Worm (Caenorhabditis elegans) whole organism, dauer: Measurements from ENCODE around the gene ndub-8.
"Not testable (repeated sequence)": the region's sequence is repeated elsewhere in the genome, so short reads cannot be mapped to it uniquely, and the experiment has no call there.

Source experiments
- unc-62 ChIP-seq: sonication (generic microtip); optimal IDR thresholded peaks from 2 replicates; lab custom pipeline; 2017; ENCODE audit warnings: missing biosample characterization, missing genetic modification reagents, missing genetic modification characterization

ndub-8 gene

DNA sequence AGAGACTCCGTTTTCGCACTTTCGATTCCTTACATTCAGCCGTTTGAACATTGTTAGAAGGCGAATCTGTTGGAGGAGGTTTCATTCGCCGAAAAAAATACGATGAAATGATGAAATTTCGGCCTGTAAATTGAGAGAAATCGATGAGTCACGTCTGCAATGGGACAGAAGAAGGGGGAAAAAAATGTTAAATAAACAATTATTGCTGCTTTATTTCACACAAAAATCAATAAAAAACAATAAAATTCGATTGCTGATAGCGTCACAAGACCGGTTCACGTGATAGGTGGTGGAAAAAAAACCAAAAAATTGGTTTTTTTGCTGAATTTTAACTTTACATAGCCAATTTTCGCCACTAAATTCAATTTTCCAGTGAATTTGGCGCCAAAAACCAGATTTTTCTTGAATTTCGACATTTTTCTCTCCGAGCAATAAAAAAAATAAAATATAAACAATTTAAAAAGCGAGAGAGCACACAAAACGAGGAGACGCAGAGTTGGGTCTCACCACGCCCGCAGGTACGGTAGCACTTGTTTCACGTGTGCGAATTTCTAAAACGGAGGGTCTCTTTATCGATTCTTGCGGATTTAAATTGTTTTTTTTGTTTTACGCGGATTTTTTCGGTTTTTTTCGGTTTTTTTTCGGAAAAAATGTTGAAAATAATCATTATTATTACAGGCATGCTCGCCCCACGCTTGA, at the start of gene ndub-8, which contains the start of gene cup-14:
TSS of gene ndub-8 (plus strand) at position 679 of the 699 bp plus-strand sequence.
TSS of gene cup-14 (minus strand) at position 51 of the 699 bp plus-strand sequence.
- TF ChIP-seq unc-62 (GFP tag; lab: Kevin White, UChicago): no peak

DNA sequence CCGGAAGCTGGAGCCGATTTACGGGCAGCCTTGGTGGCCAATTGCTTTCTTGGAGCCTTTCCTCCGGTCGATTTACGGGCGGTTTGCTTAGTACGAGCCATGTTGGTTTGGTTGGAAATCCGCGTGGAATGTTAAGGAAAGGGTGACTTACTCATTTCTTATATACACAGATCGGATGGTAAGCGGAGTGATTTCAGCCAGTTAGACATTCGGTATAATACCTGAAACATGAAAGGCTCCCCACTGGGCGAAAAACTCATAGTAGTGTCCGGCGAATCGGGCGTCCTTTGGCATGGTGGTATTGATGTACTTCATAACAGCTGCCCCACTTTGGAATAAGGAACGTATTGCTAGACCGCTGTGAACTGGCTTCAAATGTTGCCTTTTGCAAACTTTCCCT, 44.1 kb upstream of the ndub-8 start, which contains the start of gene his-42:
TSS of gene his-42 (minus strand) at position 101 of the 400 bp plus-strand sequence.
- no peak for TF ChIP-seq unc-62 (GFP tag; lab: Kevin White, UChicago)

DNA sequence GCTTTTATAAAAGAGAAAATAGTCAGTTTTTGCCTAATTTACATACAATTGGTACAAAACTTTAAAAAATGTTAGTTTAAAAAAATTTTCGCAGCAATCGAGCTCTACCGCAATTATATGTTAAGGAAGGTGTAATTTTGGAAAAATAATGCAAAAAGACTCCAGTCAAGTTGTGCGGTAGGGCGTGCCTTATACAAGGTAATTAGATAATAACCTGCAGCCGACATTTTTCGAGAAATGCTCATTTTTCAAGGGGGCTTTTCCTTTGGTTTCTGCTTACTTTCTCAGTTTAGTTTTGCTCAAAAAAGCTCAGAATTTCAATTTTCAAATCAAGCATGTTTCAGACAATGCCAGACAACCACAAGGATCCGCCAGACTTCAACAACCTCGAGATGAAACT, 42.4 kb upstream of the ndub-8 start, which contains the start of gene F08G2.4:
TSS of gene F08G2.4 (plus strand) at position 348 of the 400 bp plus-strand sequence.
- no peak for TF ChIP-seq unc-62 (GFP tag; lab: Kevin White, UChicago)

DNA sequence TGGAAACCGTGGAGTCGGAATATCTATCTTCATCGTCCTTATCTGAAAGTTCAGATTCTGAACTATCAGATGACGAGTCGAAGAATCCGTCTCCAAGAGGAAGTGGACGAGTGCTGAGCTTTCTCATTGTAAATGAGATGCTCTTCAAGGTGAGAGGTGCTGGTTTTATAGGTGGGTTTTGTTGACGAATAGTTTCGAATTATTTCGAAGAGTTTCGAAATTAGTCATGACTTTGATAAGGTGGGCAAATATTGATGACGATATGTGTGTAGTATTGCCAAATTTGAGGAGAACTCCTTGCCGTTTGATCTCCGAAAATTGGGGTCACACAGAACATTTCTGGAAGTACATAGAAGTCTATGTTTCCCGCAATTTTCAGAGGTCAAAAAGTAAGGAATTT, 39.2 kb upstream of the ndub-8 start, which contains the start of gene F08G2.5:
TSS of gene F08G2.5 (minus strand) at position 127 of the 400 bp plus-strand sequence.
- TF ChIP-seq unc-62 (GFP tag; lab: Kevin White, UChicago): no peak

DNA sequence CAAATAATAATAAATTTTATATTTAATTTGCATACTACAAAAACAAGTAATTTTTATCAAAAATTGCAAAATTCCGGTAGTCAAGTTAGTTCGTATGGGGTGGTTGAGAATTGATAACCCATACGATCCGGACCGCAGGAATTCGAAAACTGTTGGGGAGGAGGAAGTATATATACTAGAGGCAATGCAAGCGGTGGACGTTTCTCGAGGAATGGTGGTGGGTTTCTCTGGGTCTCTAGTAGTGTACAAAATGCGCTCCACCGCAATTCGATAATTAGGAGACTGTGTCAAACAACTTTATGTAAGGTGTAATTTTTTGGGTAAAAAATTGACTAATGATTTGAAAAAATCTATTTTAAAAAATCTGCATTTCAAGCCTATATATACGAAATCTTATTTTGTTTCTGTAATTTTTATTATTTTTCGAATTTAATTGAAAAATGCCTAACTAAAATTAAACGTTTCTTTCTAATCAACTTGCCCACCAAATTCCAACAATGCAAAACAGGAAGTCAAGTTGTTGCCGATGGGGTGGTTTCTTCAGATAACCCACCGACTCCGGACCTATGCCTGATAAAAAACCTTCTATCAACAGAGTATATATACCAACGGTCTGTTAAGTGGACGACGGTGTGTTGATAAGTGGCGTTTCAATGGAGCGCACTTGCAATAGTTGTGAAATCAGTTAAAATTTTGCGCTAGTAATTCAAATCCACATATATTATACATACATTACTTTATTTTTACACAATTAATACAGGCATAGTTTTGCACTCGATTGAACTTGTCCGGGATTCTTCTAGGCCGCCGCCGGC, 38.1 kb upstream of the ndub-8 start:
- no peak for TF ChIP-seq unc-62 (GFP tag; lab: Kevin White, UChicago)

DNA sequence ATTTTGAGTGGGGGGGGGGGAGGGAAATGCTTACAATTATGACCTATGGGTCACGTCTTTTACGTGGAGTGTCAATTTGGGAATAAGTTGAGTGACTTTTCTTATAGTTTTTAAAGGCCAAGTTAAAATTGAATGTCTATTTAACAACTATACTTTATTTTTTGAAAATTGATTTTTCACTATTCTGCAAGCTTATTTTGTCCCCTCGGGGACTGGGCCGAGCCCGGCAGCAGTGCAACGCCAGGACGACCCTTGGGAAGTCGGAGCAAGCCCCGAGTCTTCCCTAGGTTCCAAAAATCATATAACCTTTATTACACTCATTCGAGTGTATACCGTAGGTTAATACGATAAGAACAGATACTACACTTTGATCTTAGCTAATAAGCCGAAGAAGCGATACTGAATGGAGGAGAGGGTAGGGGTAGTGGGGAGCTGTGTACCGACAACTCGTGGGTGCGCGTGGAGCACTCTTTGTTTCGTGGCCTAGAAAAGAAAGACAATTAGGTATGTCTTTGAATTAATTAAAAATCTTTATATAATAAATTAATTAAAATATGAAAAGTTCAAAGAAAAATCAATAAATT, 36.9 kb upstream of the ndub-8 start, which contains the start of gene ins-37:
TSS of gene ins-37 (minus strand) at position 384 of the 584 bp plus-strand sequence.
- TF ChIP-seq unc-62 (GFP tag; lab: Kevin White, UChicago): not testable (repeated sequence)

DNA sequence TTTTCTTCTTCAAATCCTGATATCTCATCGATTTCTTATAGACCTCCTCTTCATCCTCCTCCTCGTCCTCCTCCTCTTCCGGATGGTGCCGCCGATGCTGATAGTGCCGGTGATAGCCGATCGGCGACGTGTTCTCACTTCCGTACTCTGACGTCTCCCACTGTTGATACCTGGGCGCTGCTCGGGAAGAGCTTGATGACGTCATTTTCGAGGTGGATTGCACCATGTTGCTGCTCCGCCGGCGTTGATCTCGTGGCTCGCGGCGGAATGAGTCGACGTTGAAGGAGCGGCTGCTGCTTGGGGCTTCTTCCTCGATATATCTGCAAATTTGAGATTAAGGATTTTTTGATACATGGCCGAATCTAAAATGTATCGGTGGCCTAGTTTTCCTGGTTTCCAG, 34.3 kb upstream of the ndub-8 start:
- no peak for TF ChIP-seq unc-62 (GFP tag; lab: Kevin White, UChicago)

DNA sequence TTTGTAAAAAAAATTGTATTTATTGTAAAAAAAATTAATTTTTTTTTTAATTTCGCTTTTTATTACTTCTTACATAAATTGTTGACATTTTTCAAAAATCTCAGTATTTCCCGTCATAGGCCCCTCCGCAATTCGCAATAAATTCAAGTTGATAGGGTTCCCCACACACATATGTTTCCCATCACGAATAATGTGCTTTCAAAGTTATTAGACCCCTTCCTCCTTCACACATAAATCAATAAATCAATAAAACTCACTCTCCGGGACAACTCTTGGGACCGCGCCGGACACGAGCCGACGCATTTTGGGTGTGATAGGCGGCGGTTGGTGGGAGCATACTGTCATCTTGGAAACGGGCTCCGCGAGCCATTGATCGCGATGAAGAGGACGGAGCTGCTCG, 33.2 kb upstream of the ndub-8 start:
- no peak for TF ChIP-seq unc-62 (GFP tag; lab: Kevin White, UChicago)

DNA sequence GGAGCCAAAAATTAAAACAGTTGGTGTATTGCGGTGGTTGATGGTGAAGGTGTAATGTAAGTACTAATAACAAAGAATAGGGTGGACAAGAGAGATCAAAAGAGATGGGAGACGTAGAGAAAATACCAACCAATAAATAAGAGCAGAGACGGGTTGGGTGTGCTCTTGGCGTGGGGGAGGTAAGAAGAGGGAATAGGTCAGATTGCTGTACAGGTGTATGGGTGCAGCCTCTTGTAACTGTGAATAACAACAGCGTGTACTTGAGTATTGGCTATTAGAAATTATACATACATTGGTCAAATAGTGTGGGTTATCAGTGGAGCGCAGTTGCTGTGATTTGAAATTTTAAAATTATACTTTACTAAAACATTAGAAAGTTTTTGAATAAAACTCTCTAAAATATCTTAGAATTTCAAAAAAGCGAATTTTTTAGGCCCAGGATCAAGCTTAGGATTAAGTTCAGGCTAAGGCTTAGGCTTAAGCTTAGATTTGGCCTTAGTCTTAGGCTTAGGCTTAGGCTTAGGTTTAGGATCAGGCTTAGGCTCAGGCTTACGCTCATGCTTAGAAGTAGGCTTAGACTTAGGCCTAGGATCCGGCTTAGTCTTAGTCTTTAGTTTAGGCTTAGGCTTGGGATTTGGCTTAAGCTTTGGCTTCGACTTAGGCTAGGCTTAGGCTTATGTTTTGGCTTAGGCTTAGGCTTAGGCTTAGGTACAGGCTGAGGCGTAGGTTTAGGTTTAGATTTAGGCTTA, 31.4 kb upstream of the ndub-8 start, which contains the start of gene F08G2.7:
TSS of gene F08G2.7 (minus strand) at position 51 of the 749 bp plus-strand sequence.
- no peak for TF ChIP-seq unc-62 (GFP tag; lab: Kevin White, UChicago)

DNA sequence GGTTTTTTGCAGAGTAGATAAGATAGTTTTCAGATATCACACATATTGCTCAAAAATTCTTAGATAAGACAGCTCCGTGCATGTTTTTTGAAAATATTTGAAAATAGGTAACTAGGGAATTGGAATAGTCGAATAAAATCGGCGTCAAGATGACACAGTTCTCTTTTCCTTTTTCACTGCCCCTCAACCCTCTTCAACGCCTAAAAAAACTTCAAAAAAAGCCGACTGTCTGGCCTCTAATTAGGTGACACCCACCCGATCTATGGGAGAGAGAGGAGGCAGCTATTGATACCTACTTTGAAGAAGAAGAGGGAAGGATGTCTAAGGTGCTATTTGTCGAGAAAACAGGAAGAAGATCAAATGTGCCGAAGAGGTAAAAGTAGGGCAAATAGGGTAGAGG, 30.3 kb upstream of the ndub-8 start:
- no peak for TF ChIP-seq unc-62 (GFP tag; lab: Kevin White, UChicago)

DNA sequence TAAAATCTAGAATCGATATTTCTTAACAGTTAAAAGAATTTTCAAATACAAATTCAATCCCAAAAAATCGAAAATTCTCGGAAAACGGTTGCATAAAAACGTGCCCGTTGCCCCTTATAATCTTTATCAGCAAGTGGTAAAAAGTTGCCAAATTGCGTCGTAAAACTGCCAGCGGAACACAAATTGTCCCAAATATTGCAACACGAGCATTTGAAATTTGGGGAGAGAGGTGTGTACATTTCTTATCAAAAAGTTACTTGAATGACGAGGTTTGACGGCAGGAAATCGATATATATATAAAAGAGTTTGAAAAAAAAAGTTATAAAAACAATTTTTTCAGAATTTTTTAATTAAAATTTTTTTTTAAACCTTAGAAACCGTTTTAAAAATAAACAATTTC, 26.7 kb upstream of the ndub-8 start:
- TF ChIP-seq unc-62 (GFP tag; lab: Kevin White, UChicago): no peak

DNA sequence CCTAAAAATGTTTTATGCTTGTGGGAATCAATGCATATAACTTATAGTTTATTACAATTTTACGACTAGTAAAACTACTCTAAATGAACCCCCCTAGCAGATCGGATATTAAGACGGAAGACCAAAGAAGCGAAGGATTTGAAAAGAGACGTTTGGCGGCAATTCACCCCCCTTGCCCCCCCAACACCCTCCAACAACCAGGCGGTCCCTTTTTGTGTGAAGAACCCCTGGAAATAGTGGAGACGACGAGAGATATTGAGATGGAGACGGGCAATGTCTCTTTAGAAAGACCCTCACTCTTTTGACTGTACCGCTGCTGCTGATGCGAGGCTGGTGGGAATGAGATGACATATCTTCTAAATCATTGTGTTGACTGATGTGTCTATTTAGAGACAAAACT, 25.3 kb upstream of the ndub-8 start:
- no peak for TF ChIP-seq unc-62 (GFP tag; lab: Kevin White, UChicago)

DNA sequence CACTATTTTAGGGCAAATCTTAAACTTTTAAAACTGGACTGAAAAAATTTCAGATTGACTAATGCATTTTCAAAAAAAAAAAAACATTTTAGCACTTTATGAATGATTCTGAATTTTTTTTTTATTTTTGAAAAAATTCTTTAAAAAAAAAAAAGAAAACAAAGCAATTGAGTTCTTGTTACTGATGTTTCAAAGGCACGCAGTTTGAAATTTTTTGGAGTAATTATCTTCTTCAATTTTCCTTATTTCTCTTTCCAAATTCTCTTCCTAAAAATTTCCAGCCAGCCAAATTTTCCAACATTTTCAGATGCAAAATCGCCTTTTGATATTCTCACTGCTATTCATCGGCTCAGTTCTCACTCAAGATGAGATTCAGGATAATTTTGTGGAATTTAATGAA, 20.7 kb upstream of the ndub-8 start, which contains the start of gene F08G2.8:
TSS of gene F08G2.8 (plus strand) at position 301 of the 400 bp plus-strand sequence.
- no peak for TF ChIP-seq unc-62 (GFP tag; lab: Kevin White, UChicago)

DNA sequence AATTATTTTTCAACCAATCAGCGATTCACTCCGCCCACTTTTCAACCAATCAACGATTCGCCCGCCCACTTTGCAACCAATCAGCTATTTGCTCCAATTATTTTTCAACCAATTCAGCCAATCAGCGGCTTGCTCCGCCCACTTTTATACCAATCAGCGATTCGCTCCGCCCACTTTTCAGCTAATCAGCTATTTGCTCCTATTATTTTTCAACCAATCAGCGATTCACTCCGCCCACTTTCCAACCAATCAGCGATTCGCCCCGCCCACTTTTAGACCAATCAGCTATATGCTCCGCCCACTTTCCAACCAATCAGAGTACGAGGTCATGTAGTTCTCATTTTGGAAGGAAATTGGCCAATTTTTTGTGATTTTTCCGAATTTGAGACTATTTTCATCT, 17.3 kb upstream of the ndub-8 start:
- TF ChIP-seq unc-62 (GFP tag; lab: Kevin White, UChicago): no peak

DNA sequence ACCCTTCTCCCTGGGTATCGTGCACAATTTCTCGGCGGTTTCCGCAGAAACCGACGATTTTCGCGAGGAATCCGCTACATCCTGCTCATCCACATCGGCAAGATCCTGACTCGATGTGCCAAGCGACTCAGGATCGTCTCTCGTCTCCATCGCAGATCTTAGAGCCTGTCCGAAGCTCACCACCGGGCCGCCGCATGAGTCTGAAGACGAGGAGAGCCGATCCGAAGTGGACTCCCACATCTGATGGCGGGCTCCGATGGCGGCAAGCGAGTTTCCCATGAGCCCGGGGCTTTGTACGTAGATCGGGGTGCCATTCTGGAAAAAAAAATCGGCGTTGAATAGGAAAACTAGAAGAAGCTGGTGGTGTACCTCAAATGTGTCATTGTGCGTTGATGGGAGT, 14.3 kb upstream of the ndub-8 start:
- TF ChIP-seq unc-62 (GFP tag; lab: Kevin White, UChicago): no peak
